Fruit fly (Drosophila melanogaster): ENCODE data around the gene gzl.

Gene gzl

dm6 chr3R:6400710-6401521 lies 18.2 kb downstream of the gzl start (continued):
- TF ChIP-seq CG15269 (tag; optimal IDR thresholded peaks at IDR 0.05) (peak; percentile 26), ab (GFP tag; optimal IDR thresholded peaks at IDR 0.05) (no peak), ken (GFP tag; IDR thresholded peaks at IDR 0.05) (no peak), Poxn (GFP tag; IDR thresholded peaks at IDR 0.05) (no peak), Med (GFP tag) (peak; percentile 74), MBD-R2 (GFP tag; IDR thresholded peaks at IDR 0.05) (no peak), mld (GFP tag; IDR thresholded peaks at IDR 0.05; ENCODE audit: partially characterized antibody) (no peak), zen2 (GFP tag; IDR thresholded peaks at IDR 0.05; ENCODE audit: partially characterized antibody) (no peak), CG12104 (GFP tag; optimal IDR thresholded peaks at IDR 0.05) (no peak), Fer1 (GFP tag; optimal IDR thresholded peaks at IDR 0.05) (peak; percentile 48), CG6813 (GFP tag; optimal IDR thresholded peaks at IDR 0.05) (peak; percentile 52), CG3065 (GFP tag; optimal IDR thresholded peaks at IDR 0.05) (no peak), sens-2 (GFP tag; IDR thresholded peaks at IDR 0.05) (no peak), esg (GFP tag; conservative IDR thresholded peaks at IDR 0.05) (no peak), CG18619 (GFP tag; optimal IDR thresholded peaks at IDR 0.05) (peak; percentile 18), CG2116 (GFP tag; optimal IDR thresholded peaks at IDR 0.05) (no peak), crp (GFP tag; optimal IDR thresholded peaks at IDR 0.05) (no peak), lbe (GFP tag; optimal IDR thresholded peaks at IDR 0.05) (peak; percentile 26), CG10209 (GFP tag; optimal IDR thresholded peaks at IDR 0.05) (no peak), CG5180 (GFP tag; optimal IDR thresholded peaks at IDR 0.05) (peak; percentile 31), CG11695 (GFP tag; IDR thresholded peaks at IDR 0.05) (no peak), al (GFP tag; IDR thresholded peaks at IDR 0.05) (no peak), HLH3B (GFP tag; IDR thresholded peaks at IDR 0.05) (no peak), kay (GFP tag; optimal IDR thresholded peaks at IDR 0.05) (no peak), Hsf (GFP tag; optimal IDR thresholded peaks at IDR 0.05) (no peak), CG8924 (tag; optimal IDR thresholded peaks at IDR 0.05) (peak; percentile 41), CG2678 (tag; optimal IDR thresholded peaks at IDR 0.05) (peak; percentile 51), lab (GFP tag; optimal IDR thresholded peaks at IDR 0.05) (peak; percentile 51), CG15011 (GFP tag; optimal IDR thresholded peaks at IDR 0.05) (peak; percentile 42), org-1 (GFP tag; optimal IDR thresholded peaks at IDR 0.05) (no peak), sqz (GFP tag; optimal IDR thresholded peaks at IDR 0.05) (no peak), caup (GFP tag; optimal IDR thresholded peaks at IDR 0.05; ENCODE audit: severe bottlenecking) (no peak), MESR4 (GFP tag; optimal IDR thresholded peaks at IDR 0.05) (no peak), CG17802 (tag; optimal IDR thresholded peaks at IDR 0.05) (no peak), CG17568 (GFP tag; optimal IDR thresholded peaks at IDR 0.05) (peak; percentile 27), wek (GFP tag; optimal IDR thresholded peaks at IDR 0.05) (peak; percentile 57), CG5953 (GFP tag; IDR thresholded peaks at IDR 0.05) (no peak), CG6272 (GFP tag; IDR thresholded peaks at IDR 0.05) (no peak), odd (GFP tag; optimal IDR thresholded peaks at IDR 0.05) (no peak), vfl (GFP tag; optimal IDR thresholded peaks at IDR 0.05) (no peak), CG32772 (GFP tag; IDR thresholded peaks at IDR 0.05) (no peak), TFAM (GFP tag; optimal IDR thresholded peaks at IDR 0.05) (no peak), CG15696 (tag; optimal IDR thresholded peaks at IDR 0.05) (peak; percentile 1), wdn (GFP tag; IDR thresholded peaks at IDR 0.05) (no peak), yki (optimal IDR thresholded peaks at IDR 0.05) (no peak), Dbx (GFP tag; IDR thresholded peaks at IDR 0.05) (no peak), chinmo (GFP tag; IDR thresholded peaks at IDR 0.05; ENCODE audit: partially characterized antibody) (peak; percentile 76; the same call in 1 of the 4 replicates), Six4 (GFP tag; optimal IDR thresholded peaks at IDR 0.05) (no peak), CG8944 (GFP tag; optimal IDR thresholded peaks at IDR 0.05) (no peak)
